Fruit fly (Drosophila melanogaster): ENCODE measurements around the gene CG42821.

The CG42821 gene

dm6 chr3R:17402434-17402833 is 10.4 kb upstream of the CG42821 start, which contains the start of gene Sur-8 (continued):
- TF ChIP-seq Xrp1 (GFP tag; IDR thresholded peaks at IDR 0.05) (peak; percentile 36; the same call in 1 of the 2 replicates), CG5953 (GFP tag; IDR thresholded peaks at IDR 0.05) (peak; percentile 81), CG7372 (GFP tag; IDR thresholded peaks at IDR 0.05) (peak; percentile 98), CG11560 (tag; IDR thresholded peaks at IDR 0.05) (0 out of 3 replicates have a peak, but pooled peaks have one; percentile 39), CG8765 (GFP tag; IDR thresholded peaks at IDR 0.05) (no peak), Fer1 (GFP tag; optimal IDR thresholded peaks at IDR 0.05) (no peak), CG12942 (GFP tag; optimal IDR thresholded peaks at IDR 0.05) (peak; percentile 40), Ssrp (tag; optimal IDR thresholded peaks at IDR 0.05) (no peak), CG8290 (GFP tag; optimal IDR thresholded peaks at IDR 0.05) (peak; percentile 30), CG8290 (tag; optimal IDR thresholded peaks at IDR 0.05) (peak in 1 of 2 experiments; percentile 90), CG7271 (tag; optimal IDR thresholded peaks at IDR 0.05) (no peak), CG7556 (GFP tag; optimal IDR thresholded peaks at IDR 0.05) (no peak), CG17359 (tag; optimal IDR thresholded peaks at IDR 0.05) (peak; percentile 53), mam (GFP tag; optimal IDR thresholded peaks at IDR 0.05) (peak; percentile 69), eyg (GFP tag; optimal IDR thresholded peaks at IDR 0.05) (no peak), CG6689 (GFP tag; IDR thresholded peaks at IDR 0.05) (peak; percentile 45; the same call in 1 of the 2 replicates), Dek (tag; optimal IDR thresholded peaks at IDR 0.05) (peak; percentile 34), CG12236 (GFP tag; optimal IDR thresholded peaks at IDR 0.05) (no peak), Hr51 (GFP tag; optimal IDR thresholded peaks at IDR 0.05) (peak in 1 of 2 experiments; percentile 17), emc (GFP tag; optimal IDR thresholded peaks at IDR 0.05) (no peak), ems (GFP tag; optimal IDR thresholded peaks at IDR 0.05) (no peak), CG6765 (GFP tag; optimal IDR thresholded peaks at IDR 0.05) (peak; percentile 63), Mad (GFP tag; optimal IDR thresholded peaks at IDR 0.05) (peak; percentile 40), Sox100B (GFP tag; optimal IDR thresholded peaks at IDR 0.05) (no peak), CG7987 (GFP tag; optimal IDR thresholded peaks at IDR 0.05) (peak; percentile 64), tll (GFP tag; optimal IDR thresholded peaks at IDR 0.05) (no peak), sc (optimal IDR thresholded peaks at IDR 0.05) (no peak), sc (GFP tag; optimal IDR thresholded peaks at IDR 0.05) (no peak), gfzf (GFP tag; optimal IDR thresholded peaks at IDR 0.05) (no peak), psq (GFP tag; optimal IDR thresholded peaks at IDR 0.05) (no peak), CG30431 (GFP tag; optimal IDR thresholded peaks at IDR 0.05) (peak; percentile 40), CG3281 (GFP tag; optimal IDR thresholded peaks at IDR 0.05) (peak; percentile 21), Dll (GFP tag; IDR thresholded peaks at IDR 0.05; ENCODE audit: partially characterized antibody) (no peak), unpg (GFP tag; optimal IDR thresholded peaks at IDR 0.05) (no peak), Hr78 (GFP tag; optimal IDR thresholded peaks at IDR 0.05) (no peak), Mes4 (GFP tag; optimal IDR thresholded peaks at IDR 0.05) (peak; percentile 36), ab (GFP tag; optimal IDR thresholded peaks at IDR 0.05) (no peak), CG9727 (GFP tag; optimal IDR thresholded peaks at IDR 0.05) (peak; percentile 33), BEAF-32 (GFP tag; optimal IDR thresholded peaks at IDR 0.05) (peak; percentile 4), gsb (GFP tag; IDR thresholded peaks at IDR 0.05) (peak; percentile 60), CG10462 (GFP tag; optimal IDR thresholded peaks at IDR 0.05) (no peak), ro (GFP tag; IDR thresholded peaks at IDR 0.05) (no peak), MTF-1 (GFP tag; optimal IDR thresholded peaks at IDR 0.05; ENCODE audit: borderline replicate concordance) (peak; percentile 78), HHEX (GFP tag; optimal IDR thresholded peaks at IDR 0.05) (peak; percentile 71), Hand (GFP tag; optimal IDR thresholded peaks at IDR 0.05) (no peak), lbe (GFP tag; optimal IDR thresholded peaks at IDR 0.05) (no peak), CG13123 (GFP tag; optimal IDR thresholded peaks at IDR 0.05) (peak; percentile 38), CG4328 (GFP tag; optimal IDR thresholded peaks at IDR 0.05) (peak; percentile 21), B-H2 (GFP tag; optimal IDR thresholded peaks at IDR 0.05) (peak; percentile 30), HLH3B (GFP tag; IDR thresholded peaks at IDR 0.05) (peak; percentile 67), grau (tag; optimal IDR thresholded peaks at IDR 0.05) (peak; percentile 63)

Measured in whole organism, embryonic.